Worm (Caenorhabditis elegans) whole organism, L1 larva: ENCODE results near the gene M163.5.

ENCODE experiments used
- C04F5.9 ChIP-seq: sonication (generic microtip); optimal IDR thresholded peaks from 2 replicates; lab custom pipeline; 2016; ENCODE audit warnings: missing genetic modification characterization, missing compliant biosample characterization
- C16A3.4 ChIP-seq: fragments of 150-350 bp; optimal IDR thresholded peaks from 2 replicates; lab custom pipeline; 2014; ENCODE audit warnings: missing biosample characterization, missing genetic modification characterization
- C34B4.2 ChIP-seq: sonication (generic microtip); optimal IDR thresholded peaks from 2 replicates; lab custom pipeline; 2017; ENCODE audit warnings: mild to moderate bottlenecking, missing genetic modification characterization, missing compliant biosample characterization
- F16B12.6 ChIP-seq: fragments of 150-350 bp; optimal IDR thresholded peaks from 2 replicates; lab custom pipeline; 2014; ENCODE audit warnings: missing biosample characterization, missing genetic modification characterization
- blmp-1 ChIP-seq: fragments of 150-350 bp; optimal IDR thresholded peaks from 2 replicates; lab custom pipeline; 2014; ENCODE audit warnings: missing biosample characterization, missing genetic modification characterization
- ceh-82 ChIP-seq, 3 experiments: fragments of 150-350 bp in 1 of 3; sonication (generic microtip) in 2 of 3; optimal IDR thresholded peaks; 2 replicates each; lab custom pipeline; 2014 to 2017; ENCODE audit warnings: missing biosample characterization in 3 of 3, missing genetic modification characterization in 3 of 3
- ceh-88 ChIP-seq: fragments of 200-800 bp; sonication (Bioruptor generic); IDR thresholded peaks from 2 replicates; pipeline ENCODE4 v1.3.6; 2022; ENCODE audit warnings: missing genetic modification characterization, missing compliant biosample characterization
- dpl-1 ChIP-seq, 3 experiments: fragments of 150-350 bp in 2 of 3; sonication (generic microtip) in 1 of 3; optimal IDR thresholded peaks; 2 replicates each; lab custom pipeline; 2014 to 2017; ENCODE audit warnings: missing biosample characterization in 3 of 3, missing genetic modification characterization in 3 of 3, missing genetic modification reagents in 3 of 3
- efl-1 ChIP-seq, 4 experiments: fragments of 150-350 bp; optimal IDR thresholded peaks in 3 of 4; peaks in 1 of 4; 1 replicate in 1 of 4; 2 replicates in 3 of 4; lab custom pipeline; 2014; ENCODE audit warnings: missing biosample characterization in 2 of 4, missing genetic modification characterization in 2 of 4, missing genetic modification reagents in 2 of 4
- egl-27 ChIP-seq, 2 experiments: fragments of 150-350 bp in 1 of 2; sonication (generic microtip); optimal IDR thresholded peaks; 3 replicates each; lab custom pipeline; 2017 to 2018; ENCODE audit warnings: missing biosample characterization in 2 of 2, missing genetic modification characterization in 2 of 2, missing genetic modification reagents in 2 of 2
- elt-2 ChIP-seq: sonication (generic microtip); optimal IDR thresholded peaks from 2 replicates; lab custom pipeline; 2016; ENCODE audit warnings: missing genetic modification characterization, mild to moderate bottlenecking, inconsistent platforms, missing compliant biosample characterization, missing genetic modification reagents
- elt-3 ChIP-seq, 6 experiments: fragments of 150-350 bp in 1 of 6; sonication (generic microtip); optimal IDR thresholded peaks; 2 replicates each; lab custom pipeline; 2017 to 2018; ENCODE audit warnings: missing biosample characterization in 6 of 6, missing genetic modification characterization in 6 of 6, inconsistent platforms in 1 of 6
- fkh-10 ChIP-seq: sonication (generic microtip); optimal IDR thresholded peaks from 2 replicates; lab custom pipeline; 2017; ENCODE audit warnings: missing biosample characterization, missing genetic modification reagents, missing genetic modification characterization
- grh-1 ChIP-seq: fragments of 200-800 bp; sonication (Bioruptor generic); IDR thresholded peaks from 2 replicates; pipeline ENCODE4 v1.3.6; 2022; ENCODE audit warnings: missing genetic modification reagents, missing genetic modification characterization, missing compliant biosample characterization
- hlh-4 ChIP-seq: sonication (generic microtip); optimal IDR thresholded peaks from 2 replicates; lab custom pipeline; 2016; ENCODE audit warnings: mild to moderate bottlenecking, missing genetic modification characterization, missing compliant biosample characterization
- irx-1 ChIP-seq: sonication (generic microtip); optimal IDR thresholded peaks from 2 replicates; lab custom pipeline; 2016; ENCODE audit warnings: missing genetic modification characterization, missing compliant biosample characterization
- jun-1 ChIP-seq: fragments of 150-350 bp; optimal IDR thresholded peaks from 2 replicates; lab custom pipeline; 2014; ENCODE audit warnings: missing biosample characterization, missing genetic modification reagents, missing genetic modification characterization
- lin-14 ChIP-seq: fragments of 200-800 bp; sonication (Bioruptor generic); optimal IDR thresholded peaks from 2 replicates; lab custom pipeline; 2018; ENCODE audit warnings: mild to moderate bottlenecking, missing genetic modification characterization, moderate library complexity, missing compliant biosample characterization
- lin-35 ChIP-seq, 2 experiments: fragments of 150-350 bp; optimal IDR thresholded peaks; 2 replicates each; lab custom pipeline; 2014; ENCODE audit warnings: missing biosample characterization in 2 of 2, missing genetic modification characterization in 2 of 2, missing genetic modification reagents in 2 of 2
- lin-39 ChIP-seq: fragments of 150-350 bp; optimal IDR thresholded peaks from 2 replicates; lab custom pipeline; 2014; ENCODE audit warnings: missing biosample characterization, missing genetic modification reagents, missing genetic modification characterization
- lir-3 ChIP-seq: sonication (generic microtip); optimal IDR thresholded peaks from 2 replicates; lab custom pipeline; 2016; ENCODE audit warnings: mild to moderate bottlenecking, missing genetic modification characterization, moderate library complexity, missing compliant biosample characterization; ENCODE audit not compliant: poor library complexity
- lsy-2 ChIP-seq, 2 experiments: fragments of 150-350 bp; optimal IDR thresholded peaks; 2 replicates each; lab custom pipeline; 2014; ENCODE audit warnings: missing biosample characterization in 2 of 2, missing genetic modification characterization in 2 of 2
- mdl-1 ChIP-seq, 2 experiments: fragments of 150-350 bp; optimal IDR thresholded peaks; 2 replicates each; lab custom pipeline; 2014 to 2017; ENCODE audit warnings: missing biosample characterization in 2 of 2, missing genetic modification characterization in 2 of 2, inconsistent platforms in 1 of 2
- mef-2 ChIP-seq: fragments of 150-350 bp; optimal IDR thresholded peaks from 2 replicates; lab custom pipeline; 2014; ENCODE audit warnings: missing biosample characterization, missing genetic modification characterization
- mep-1 ChIP-seq: fragments of 150-350 bp; optimal IDR thresholded peaks from 2 replicates; lab custom pipeline; 2014; ENCODE audit warnings: missing biosample characterization, missing genetic modification characterization
- nhr-12 ChIP-seq: sonication (generic microtip); optimal IDR thresholded peaks from 2 replicates; lab custom pipeline; 2017; ENCODE audit warnings: missing biosample characterization, missing genetic modification characterization
- nhr-19 ChIP-seq: fragments of 200-800 bp; sonication (Bioruptor generic); conservative IDR thresholded peaks from 2 replicates; pipeline ENCODE4 v1.3.6; 2022; ENCODE audit warnings: missing genetic modification characterization, missing compliant biosample characterization
- nhr-20 ChIP-seq: sonication (generic microtip); optimal IDR thresholded peaks from 2 replicates; lab custom pipeline; 2016; ENCODE audit warnings: mild to moderate bottlenecking, missing genetic modification characterization, missing compliant biosample characterization
- nhr-237 ChIP-seq: fragments of 150-350 bp; optimal IDR thresholded peaks from 2 replicates; lab custom pipeline; 2014; ENCODE audit warnings: missing biosample characterization, missing genetic modification characterization
- nhr-47 ChIP-seq: sonication (generic microtip); optimal IDR thresholded peaks from 2 replicates; lab custom pipeline; 2016; ENCODE audit warnings: mild to moderate bottlenecking, missing genetic modification characterization, moderate library complexity, missing compliant biosample characterization
- nhr-71 ChIP-seq: sonication (generic microtip); optimal IDR thresholded peaks from 2 replicates; lab custom pipeline; 2016; ENCODE audit warnings: mild to moderate bottlenecking, missing genetic modification characterization, moderate library complexity, missing compliant biosample characterization
- nhr-76 ChIP-seq: sonication (generic microtip); optimal IDR thresholded peaks from 2 replicates; lab custom pipeline; 2017; ENCODE audit warnings: missing biosample characterization, missing genetic modification characterization
- nhr-77 ChIP-seq: fragments of 150-350 bp; optimal IDR thresholded peaks from 2 replicates; lab custom pipeline; 2014; ENCODE audit warnings: missing biosample characterization, missing genetic modification characterization
- nhr-84 ChIP-seq: sonication (generic microtip); optimal IDR thresholded peaks from 2 replicates; lab custom pipeline; 2017; ENCODE audit warnings: missing biosample characterization, missing genetic modification characterization
- nhr-85 ChIP-seq: sonication (generic microtip); peaks from one replicate; lab custom pipeline; 2016; ENCODE audit warnings: missing genetic modification characterization, inconsistent platforms, missing compliant biosample characterization
- nhr-90 ChIP-seq: sonication (generic microtip); optimal IDR thresholded peaks from 2 replicates; lab custom pipeline; 2016; ENCODE audit warnings: mild to moderate bottlenecking, missing genetic modification characterization, missing compliant biosample characterization; ENCODE audit not compliant: poor library complexity
- pag-3 ChIP-seq: sonication (generic microtip); optimal IDR thresholded peaks from 2 replicates; lab custom pipeline; 2017; ENCODE audit warnings: missing genetic modification characterization, mild to moderate bottlenecking, missing compliant biosample characterization, antibody characterized with exemption, borderline replicate concordance; ENCODE audit not compliant: insufficient read depth
- pax-3 ChIP-seq: fragments of 200-800 bp; sonication (Bioruptor generic); optimal IDR thresholded peaks from 2 replicates; lab custom pipeline; 2018; ENCODE audit warnings: mild to moderate bottlenecking, missing genetic modification characterization, moderate library complexity, missing compliant biosample characterization
- pqm-1 ChIP-seq: sonication (generic microtip); optimal IDR thresholded peaks from 3 replicates; lab custom pipeline; 2017; ENCODE audit warnings: missing biosample characterization, missing genetic modification characterization
- rnt-1 ChIP-seq: sonication (generic microtip); optimal IDR thresholded peaks from 2 replicates; lab custom pipeline; 2016; ENCODE audit warnings: mild to moderate bottlenecking, missing genetic modification characterization, moderate library complexity, missing compliant biosample characterization
- snu-23 ChIP-seq: sonication (generic microtip); optimal IDR thresholded peaks from 2 replicates; lab custom pipeline; 2016; ENCODE audit warnings: missing genetic modification characterization, missing compliant biosample characterization
- sup-37 ChIP-seq: fragments of 200-800 bp; sonication (Bioruptor generic); optimal IDR thresholded peaks from 2 replicates; lab custom pipeline; 2018; ENCODE audit warnings: mild to moderate bottlenecking, missing genetic modification characterization, missing compliant biosample characterization
- swsn-7 ChIP-seq: sonication (generic microtip); optimal IDR thresholded peaks from 2 replicates; lab custom pipeline; 2016; ENCODE audit warnings: missing genetic modification characterization, missing compliant biosample characterization
- tbx-2 ChIP-seq: sonication (generic microtip); optimal IDR thresholded peaks from 2 replicates; lab custom pipeline; 2016; ENCODE audit warnings: missing genetic modification characterization, missing compliant biosample characterization
- unc-86 ChIP-seq: sonication (generic microtip); optimal IDR thresholded peaks from 2 replicates; lab custom pipeline; 2016; ENCODE audit warnings: missing genetic modification characterization, missing compliant biosample characterization
- zip-4 ChIP-seq: fragments of 200-800 bp; sonication (Bioruptor generic); optimal IDR thresholded peaks from 2 replicates; lab custom pipeline; 2018; ENCODE audit warnings: mild to moderate bottlenecking, missing genetic modification characterization, moderate library complexity, missing compliant biosample characterization
- ztf-11 ChIP-seq, 2 experiments: sonication (generic microtip); optimal IDR thresholded peaks; 2 replicates each; lab custom pipeline; 2016 to 2017; ENCODE audit warnings: missing genetic modification characterization in 2 of 2, missing biosample characterization in 1 of 2, missing compliant biosample characterization in 1 of 2
- ztf-4 ChIP-seq: fragments of 150-350 bp; optimal IDR thresholded peaks from 2 replicates; lab custom pipeline; 2014; ENCODE audit warnings: missing biosample characterization, missing genetic modification characterization

Gene M163.5

DNA sequence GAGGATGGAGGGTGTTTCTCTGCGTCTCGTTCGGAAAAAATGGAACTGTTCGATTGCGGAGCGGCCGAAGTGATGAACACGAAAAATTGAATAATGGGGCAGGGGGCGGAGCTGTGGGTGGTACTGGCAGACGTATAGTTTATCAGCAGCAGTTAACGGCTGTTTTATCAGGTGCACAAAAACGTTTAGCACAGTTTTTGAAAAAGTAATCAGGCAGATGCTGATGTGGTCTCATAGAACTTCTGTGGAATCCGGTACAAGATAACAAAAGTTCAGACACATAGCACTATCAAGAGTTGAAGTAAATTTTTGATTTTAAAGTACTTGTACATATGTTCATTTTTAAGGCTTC lies 30.7 kb downstream of the M163.5 start:
- TF ChIP-seq ztf-11 (tag; optimal IDR thresholded peaks at IDR 0.05; lab: Kevin White, UChicago) (no peak), elt-2 (peak; percentile 30)
- TF ChIP-seq, all 84 proteins: peak for 1

DNA sequence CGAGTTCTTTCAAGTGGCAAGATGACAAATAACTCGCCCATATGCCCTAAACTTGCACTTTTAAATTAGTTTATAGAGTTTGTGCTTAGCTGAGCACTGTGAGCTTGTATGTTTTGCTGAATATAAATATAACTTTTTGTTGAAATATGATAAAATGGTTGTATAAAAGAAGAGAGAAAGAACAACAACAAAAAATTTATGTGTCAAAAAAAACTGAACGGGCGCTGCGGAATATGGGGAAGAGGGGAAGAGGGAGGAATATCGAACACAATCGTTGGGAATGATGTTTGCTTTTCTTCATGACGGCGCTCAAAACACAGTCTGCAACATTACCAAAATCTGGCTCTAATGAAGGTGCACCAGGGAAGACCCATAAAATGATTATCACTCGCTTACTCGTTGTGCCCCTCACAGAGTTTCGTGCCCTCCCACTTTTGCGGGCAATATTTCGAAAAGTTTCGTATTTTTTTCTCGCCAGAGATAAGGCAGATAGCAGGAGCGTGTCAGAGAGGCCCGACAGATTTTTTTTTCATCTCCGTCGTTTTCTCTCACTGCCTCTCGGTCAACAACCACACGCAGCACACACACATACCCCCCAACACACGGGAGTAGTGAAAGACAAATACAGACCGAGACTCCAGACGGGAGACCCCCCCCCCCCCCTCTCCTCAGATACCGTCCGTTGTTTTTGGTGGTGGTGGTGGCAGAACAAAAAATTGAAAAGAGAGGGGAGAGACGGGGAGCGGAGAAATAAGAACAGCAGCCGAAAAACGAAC lies 31.9 kb downstream of the M163.5 start:
- no peak for TF ChIP-seq zip-4
- peak; percentile 79 for TF ChIP-seq nhr-20 (tag; lab: Kevin White, UChicago)
- TF ChIP-seq nhr-19 (GFP tag; lab: Robert Waterston, UW): peak; percentile 73
- peak; percentile 30 to 51 for TF ChIP-seq egl-27 (tag; optimal IDR thresholded peaks at IDR 0.05; lab: Kevin White, UChicago)
- no peak for TF ChIP-seq mef-2 (tag; lab: Kevin White, UChicago)
- TF ChIP-seq C16A3.4 (tag; lab: Kevin White, UChicago): no peak
- TF ChIP-seq nhr-76 (tag; lab: Kevin White, UChicago): no peak
- TF ChIP-seq nhr-84: no peak
- peak; percentile 15 for TF ChIP-seq pag-3
- no peak for TF ChIP-seq pax-3 (tag; lab: Kevin White, UChicago)
- TF ChIP-seq nhr-77 (tag; lab: Kevin White, UChicago): peak; percentile 90
- peak; percentile 1 to 61 for TF ChIP-seq lin-35 (GFP tag; optimal IDR thresholded peaks at IDR 0.05; lab: Kevin White, UChicago)
- TF ChIP-seq ztf-11 (tag; optimal IDR thresholded peaks at IDR 0.05; lab: Kevin White, UChicago): no peak
- TF ChIP-seq unc-86 (tag; lab: Kevin White, UChicago): no peak
- no peak for TF ChIP-seq hlh-4 (tag; lab: Kevin White, UChicago)
- TF ChIP-seq tbx-2 (tag; lab: Kevin White, UChicago): peak; percentile 17
- TF ChIP-seq lir-3 (tag; lab: Kevin White, UChicago): no peak
- peak in 1 of 3 experiments; percentile 10 for TF ChIP-seq dpl-1 (GFP tag; optimal IDR thresholded peaks at IDR 0.05; lab: Kevin White, UChicago)
- TF ChIP-seq mdl-1 (tag; optimal IDR thresholded peaks at IDR 0.05; lab: Kevin White, UChicago): peak in 1 of 2 experiments; percentile 64
- TF ChIP-seq F16B12.6: peak; percentile 9
- TF ChIP-seq jun-1 (tag; lab: Kevin White, UChicago): peak; percentile 7
- peak; percentile 14 to 42 for TF ChIP-seq lsy-2 (tag; optimal IDR thresholded peaks at IDR 0.05; lab: Kevin White, UChicago)
- no peak for TF ChIP-seq nhr-12 (tag; lab: Kevin White, UChicago)
- TF ChIP-seq efl-1 (optimal IDR thresholded peaks at IDR 0.05; lab: Kevin White, UChicago): peak in 1 of 2 experiments; percentile 10
- peak in 1 of 2 experiments; percentile 93 for TF ChIP-seq efl-1 (GFP tag; optimal IDR thresholded peaks at IDR 0.05 in 1 of 2; lab: Kevin White, UChicago)
- TF ChIP-seq C04F5.9 (tag; lab: Kevin White, UChicago): no peak
- peak; percentile 57 for TF ChIP-seq swsn-7 (tag; lab: Kevin White, UChicago)
- no peak for TF ChIP-seq ztf-4
- TF ChIP-seq pqm-1 (tag; lab: Kevin White, UChicago): peak; percentile 57
- peak; percentile 71 for TF ChIP-seq snu-23 (GFP tag; lab: Kevin White, UChicago)
- peak; percentile 35 for TF ChIP-seq irx-1 (tag; lab: Kevin White, UChicago)
- TF ChIP-seq nhr-90 (tag; lab: Kevin White, UChicago): peak; percentile 52
- no peak for TF ChIP-seq sup-37 (GFP tag; lab: Kevin White, UChicago)
- TF ChIP-seq elt-2: peak; percentile 91
- peak; percentile 54 for TF ChIP-seq nhr-237 (tag; lab: Kevin White, UChicago)
- no peak for TF ChIP-seq C34B4.2 (tag; lab: Kevin White, UChicago)
- TF ChIP-seq nhr-47 (tag; lab: Kevin White, UChicago): peak; percentile 39
- TF ChIP-seq mep-1 (tag; lab: Kevin White, UChicago): peak; percentile 33
- peak; percentile 26 to 98 (median 58) for TF ChIP-seq elt-3 (tag; optimal IDR thresholded peaks at IDR 0.05; lab: Kevin White, UChicago)
- peak; percentile 82 for TF ChIP-seq nhr-71 (tag; lab: Kevin White, UChicago)
- peak; percentile 91 for TF ChIP-seq lin-14 (GFP tag; lab: Kevin White, UChicago)
- peak; percentile 69 for TF ChIP-seq grh-1 (GFP tag; lab: Robert Waterston, UW)
- TF ChIP-seq ceh-88 (GFP tag; lab: Robert Waterston, UW): no peak
- TF ChIP-seq nhr-85 (tag; lab: Kevin White, UChicago): peak; percentile 96
- no peak for TF ChIP-seq fkh-10
- TF ChIP-seq lin-39: no peak
- no peak for TF ChIP-seq blmp-1 (tag; lab: Kevin White, UChicago)
- peak in 2 of 3 experiments; percentile 22 to 28 for TF ChIP-seq ceh-82 (tag; optimal IDR thresholded peaks at IDR 0.05; lab: Kevin White, UChicago)
- TF ChIP-seq rnt-1: peak; percentile 83
